Worm (Caenorhabditis elegans) whole organism, young adult: Measurements from ENCODE around the gene msh-5.

ENCODE experiments used
- F37B4.10 ChIP-seq: fragments of 200-800 bp; sonication (Bioruptor generic); IDR thresholded peaks from 2 replicates; pipeline ENCODE4 v1.3.6; 2022; ENCODE audit warnings: missing genetic modification characterization, missing compliant biosample characterization
- lin-40 ChIP-seq: sonication (generic microtip); optimal IDR thresholded peaks from 2 replicates; lab custom pipeline; 2016; ENCODE audit warnings: missing genetic modification characterization, mild to moderate bottlenecking, missing compliant biosample characterization, missing genotype, missing genetic modification reagents

- TF ChIP-seq F37B4.10 (GFP tag; lab: Robert Waterston, UW) (no peak), lin-40 (tag; lab: Kevin White, UChicago) (no peak)
Observed at ce11 chrIV:13197282-13197681, 42.2 kb downstream of the msh-5 start, which contains the start of gene C48D1.1.
